Fruit fly (Drosophila melanogaster) whole organism, prepupa: Measurements from ENCODE around the gene ND-24.
A peak's percentile ranks its signal among the peaks of the same experiment; 100 is the strongest.

Experiments
- Blimp-1 ChIP-seq: fragments of 200-800 bp; sonication (Bioruptor generic); optimal IDR thresholded peaks from 3 replicates; lab custom pipeline; 2017; ENCODE audit warnings: missing biosample characterization, missing genetic modification characterization, mild to moderate bottlenecking, moderate library complexity, missing genetic modification reagents
- CG11294 ChIP-seq: fragments of 200-800 bp; sonication (Bioruptor generic); IDR thresholded peaks from 2 replicates; pipeline ENCODE4 v1.3.6; 2022; ENCODE audit warnings: missing biosample characterization, missing genetic modification characterization
- CG11762 ChIP-seq: fragments of 200-800 bp; sonication (Bioruptor generic); optimal IDR thresholded peaks from 3 replicates; lab custom pipeline; 2016; ENCODE audit warnings: missing biosample characterization, missing genetic modification characterization; ENCODE audit not compliant: insufficient read depth
- CG1621 ChIP-seq: fragments of 200-800 bp; sonication (Bioruptor generic); optimal IDR thresholded peaks from 3 replicates; lab custom pipeline; 2018; ENCODE audit warnings: missing biosample characterization, mild to moderate bottlenecking, missing genetic modification characterization
- CG3032 ChIP-seq: fragments of 200-800 bp; optimal IDR thresholded peaks from 2 replicates; lab custom pipeline; 2019; ENCODE audit warnings: missing biosample characterization, mild to moderate bottlenecking, missing genetic modification characterization, moderate library complexity
- CG32006 ChIP-seq: fragments of 200-800 bp; sonication (Bioruptor generic); optimal IDR thresholded peaks from 3 replicates; lab custom pipeline; 2017; ENCODE audit warnings: missing biosample characterization, mild to moderate bottlenecking, missing genetic modification characterization
- CG4318 ChIP-seq: fragments of 200-800 bp; sonication (Bioruptor generic); optimal IDR thresholded peaks from 3 replicates; lab custom pipeline; 2017; ENCODE audit warnings: missing biosample characterization, mild to moderate bottlenecking, missing genetic modification characterization
- CG6792 ChIP-seq: fragments of 200-800 bp; sonication (Bioruptor generic); optimal IDR thresholded peaks from 3 replicates; lab custom pipeline; 2016; ENCODE audit warnings: missing biosample characterization, missing genetic modification characterization
- CG6808 ChIP-seq: fragments of 200-800 bp; sonication (Bioruptor generic); optimal IDR thresholded peaks from 3 replicates; lab custom pipeline; 2017; ENCODE audit warnings: missing biosample characterization, missing genetic modification characterization, mild to moderate bottlenecking, moderate library complexity, missing genetic modification reagents
- CG6854 ChIP-seq: fragments of 200-800 bp; sonication (Bioruptor generic); optimal IDR thresholded peaks from 2 replicates; lab custom pipeline; 2017; ENCODE audit warnings: missing biosample characterization, mild to moderate bottlenecking, missing genetic modification characterization
- CG7368 ChIP-seq: fragments of 200-800 bp; sonication (Bioruptor generic); optimal IDR thresholded peaks from 3 replicates; lab custom pipeline; 2016; ENCODE audit warnings: missing biosample characterization, missing genetic modification characterization
- CG8319 ChIP-seq: fragments of 200-800 bp; sonication (Bioruptor generic); optimal IDR thresholded peaks from 3 replicates; lab custom pipeline; 2016; ENCODE audit warnings: missing biosample characterization, missing genetic modification characterization
- Eip75B ChIP-seq: fragments of 200-800 bp; sonication (Bioruptor generic); optimal IDR thresholded peaks from 3 replicates; lab custom pipeline; 2016; ENCODE audit warnings: missing biosample characterization, missing genetic modification characterization
- Eip78C ChIP-seq: fragments of 200-800 bp; sonication (Bioruptor generic); peaks from one replicate; lab custom pipeline; 2016; ENCODE audit warnings: missing biosample characterization, missing genetic modification characterization
- Eip93F ChIP-seq: fragments of 200-800 bp; sonication (Bioruptor generic); optimal IDR thresholded peaks from 2 replicates; lab custom pipeline; 2016; ENCODE audit warnings: missing biosample characterization, mild to moderate bottlenecking, missing genetic modification characterization
- Gug ChIP-seq: fragments of 200-800 bp; sonication (Bioruptor generic); IDR thresholded peaks from 2 replicates; pipeline ENCODE4 v1.3.6; 2022; ENCODE audit warnings: missing biosample characterization, missing genetic modification characterization
- Hr4 ChIP-seq: fragments of 200-800 bp; sonication (Bioruptor generic); optimal IDR thresholded peaks from 3 replicates; lab custom pipeline; 2016; ENCODE audit warnings: missing biosample characterization, missing genetic modification characterization
- Lpt ChIP-seq: fragments of 200-800 bp; sonication (Bioruptor generic); optimal IDR thresholded peaks from 3 replicates; lab custom pipeline; 2016; ENCODE audit warnings: missing biosample characterization, missing genetic modification characterization
- OdsH ChIP-seq: fragments of 200-800 bp; sonication (Bioruptor generic); optimal IDR thresholded peaks from 3 replicates; lab custom pipeline; 2016; ENCODE audit warnings: missing biosample characterization, missing genetic modification characterization
- Sox15 ChIP-seq: fragments of 200-800 bp; sonication (Bioruptor generic); optimal IDR thresholded peaks from 3 replicates; lab custom pipeline; 2016; ENCODE audit warnings: missing biosample characterization, missing genetic modification characterization
- cyc ChIP-seq: fragments of 200-800 bp; sonication (Bioruptor generic); optimal IDR thresholded peaks from 3 replicates; lab custom pipeline; 2016; ENCODE audit warnings: missing biosample characterization, missing genetic modification characterization
- dac ChIP-seq: fragments of 200-800 bp; sonication (Bioruptor generic); optimal IDR thresholded peaks from 2 replicates; lab custom pipeline; 2017; ENCODE audit warnings: missing biosample characterization, mild to moderate bottlenecking, missing genetic modification characterization
- dsx ChIP-seq: fragments of 200-800 bp; optimal IDR thresholded peaks from 3 replicates; lab custom pipeline; 2019; ENCODE audit warnings: missing biosample characterization, mild to moderate bottlenecking, missing genetic modification characterization, moderate library complexity; ENCODE audit not compliant: poor library complexity, severe bottlenecking
- fd85E ChIP-seq: fragments of 200-800 bp; sonication (Bioruptor generic); optimal IDR thresholded peaks from 3 replicates; lab custom pipeline; 2016; ENCODE audit warnings: missing biosample characterization, missing genetic modification characterization
- lz ChIP-seq: fragments of 200-800 bp; sonication (Bioruptor generic); optimal IDR thresholded peaks from 3 replicates; lab custom pipeline; 2016; ENCODE audit warnings: missing biosample characterization, missing genetic modification characterization
- pdm3 ChIP-seq: fragments of 200-800 bp; sonication (Bioruptor generic); optimal IDR thresholded peaks from 3 replicates; lab custom pipeline; 2016; ENCODE audit warnings: missing biosample characterization, missing genetic modification characterization
- salr ChIP-seq, 2 experiments: fragments of 200-800 bp; sonication (Bioruptor generic); optimal IDR thresholded peaks; 3 replicates each; lab custom pipeline; 2016 to 2018; ENCODE audit warnings: missing biosample characterization in 2 of 2, missing genetic modification characterization in 2 of 2, mild to moderate bottlenecking in 1 of 2
- ss ChIP-seq, 2 experiments: fragments of 200-800 bp; sonication (Bioruptor generic); optimal IDR thresholded peaks; 2 replicates in 1 of 2; 3 replicates in 1 of 2; lab custom pipeline; 2017 to 2018; ENCODE audit warnings: mild to moderate bottlenecking in 2 of 2, missing biosample characterization in 2 of 2, missing genetic modification characterization in 2 of 2, moderate library complexity in 1 of 2
- svp ChIP-seq: fragments of 200-800 bp; sonication (Bioruptor generic); peaks from one replicate; lab custom pipeline; 2016; ENCODE audit warnings: missing biosample characterization, missing genetic modification characterization
- vri ChIP-seq: fragments of 200-800 bp; sonication (Bioruptor generic); optimal IDR thresholded peaks from 3 replicates; lab custom pipeline; 2016; ENCODE audit warnings: missing biosample characterization, mild to moderate bottlenecking, missing genetic modification characterization

Gene ND-24

dm6 chrX:17651998-17652738 lies 20.3 kb downstream of the ND-24 start, which contains the start of gene RhoGAPp190 (continued):
- no peak for TF ChIP-seq pdm3 (GFP tag; lab: Kevin White, UChicago)

dm6 chrX:17656501-17656900 lies 24.6 kb downstream of the ND-24 start, which contains the start of gene IntS2:
Gene IntS2, minus strand, starts transcription at chrX:17656818.
- TF ChIP-seq ss (GFP tag; optimal IDR thresholded peaks at IDR 0.05; lab: Kevin White, UChicago) = no peak
- no peak for TF ChIP-seq Lpt (GFP tag; lab: Kevin White, UChicago)
- TF ChIP-seq Hr4 (GFP tag; lab: Kevin White, UChicago) = no peak
- no peak for TF ChIP-seq CG11762
- TF ChIP-seq CG32006 (GFP tag; lab: Kevin White, UChicago) = no peak

- TF ChIP-seq fd85E (GFP tag; lab: Kevin White, UChicago) (no peak), Sox15 (GFP tag; lab: Kevin White, UChicago) (no peak), CG11294 (GFP tag; lab: Robert Waterston, UW) (no peak), Eip93F (GFP tag; lab: Kevin White, UChicago) (no peak), CG6808 (no peak), dac (GFP tag; lab: Kevin White, UChicago) (no peak), CG6854 (GFP tag; lab: Kevin White, UChicago) (peak; percentile 35), CG3032 (tag; lab: Kevin White, UChicago) (no peak), dsx (GFP tag; lab: Kevin White, UChicago) (no peak), lz (GFP tag; lab: Kevin White, UChicago) (no peak), Lpt (GFP tag; lab: Kevin White, UChicago) (no peak), svp (peak; percentile 70), cyc (GFP tag; lab: Kevin White, UChicago) (no peak), CG8319 (GFP tag; lab: Kevin White, UChicago) (no peak), CG1621 (tag; lab: Kevin White, UChicago) (no peak), vri (GFP tag; lab: Kevin White, UChicago) (no peak)
These were observed 25.3 kb downstream of the ND-24 start, which contains the start of gene beta-Spec for dm6 chrX:17657050-17657696. Gene beta-Spec, plus strand, starts transcription at chrX:17657372.

dm6 chrX:17657716-17658115 lies 25.8 kb downstream of the ND-24 start:
- TF ChIP-seq CG6792 (GFP tag; lab: Kevin White, UChicago) (no peak), CG4318 (GFP tag; lab: Kevin White, UChicago) (no peak), Blimp-1 (GFP tag; lab: Kevin White, UChicago) (no peak), OdsH (GFP tag; lab: Kevin White, UChicago) (no peak), Eip78C (peak; percentile 62), Eip75B (GFP tag; lab: Kevin White, UChicago) (no peak), Gug (GFP tag; lab: Robert Waterston, UW) (no peak), ss (GFP tag; optimal IDR thresholded peaks at IDR 0.05; lab: Kevin White, UChicago) (no peak), salr (GFP tag; optimal IDR thresholded peaks at IDR 0.05; lab: Kevin White, UChicago) (no peak), CG8319 (GFP tag; lab: Kevin White, UChicago) (no peak), CG6854 (GFP tag; lab: Kevin White, UChicago) (no peak), vri (GFP tag; lab: Kevin White, UChicago) (peak; percentile 77), CG7368 (GFP tag; lab: Kevin White, UChicago) (no peak)
